Fruit fly (Drosophila melanogaster) Kc167 (cell line): ENCODE results near the gene HemK2.

Experiments
- Sin3A ChIP-seq: fragments of >200 bp; optimal IDR thresholded peaks from 2 replicates; lab custom pipeline; 2018; ENCODE audit warnings: missing external identifiers
- h ChIP-seq: fragments of >200 bp; optimal IDR thresholded peaks from 3 replicates; lab custom pipeline; 2018; ENCODE audit warnings: missing external identifiers
- insv ChIP-seq: fragments of >200 bp; optimal IDR thresholded peaks from 3 replicates; lab custom pipeline; 2018; ENCODE audit warnings: missing external identifiers
- psq ChIP-seq: fragments of >200 bp; optimal IDR thresholded peaks from 2 replicates; lab custom pipeline; 2017; ENCODE audit warnings: missing external identifiers
- ttk ChIP-seq: sonication (Bioruptor generic); optimal IDR thresholded peaks from 2 replicates; lab custom pipeline; 2017; ENCODE audit warnings: missing external identifiers

- TF ChIP-seq h (lab: Kevin White, UChicago) = no peak
- TF ChIP-seq ttk (lab: Kevin White, UChicago) = no peak
- no peak for TF ChIP-seq psq (lab: Kevin White, UChicago)
- TF ChIP-seq Sin3A = no peak
- no peak for TF ChIP-seq insv (lab: Kevin White, UChicago)
Measured at dm6 chr2L:2723100-2723499, 36.4 kb downstream of the HemK2 start.
